Worm (Caenorhabditis elegans) whole organism, mixed stage, embryonic: ENCODE results near the gene lron-10.

Experiments used
- M03D4.4 ChIP-seq: sonication (generic microtip); optimal IDR thresholded peaks from 2 replicates; lab custom pipeline; 2017; ENCODE audit warnings: mild to moderate bottlenecking, missing genetic modification characterization, missing compliant biosample characterization
- bed-3 ChIP-seq: fragments of 200-800 bp; sonication (Bioruptor generic); optimal IDR thresholded peaks from 3 replicates; lab custom pipeline; 2018; ENCODE audit warnings: mild to moderate bottlenecking, missing genetic modification characterization, moderate library complexity, missing compliant biosample characterization
- ceh-39 ChIP-seq: fragments of 150-350 bp; optimal IDR thresholded peaks from 2 replicates; lab custom pipeline; 2014; ENCODE audit warnings: missing biosample characterization, missing genetic modification characterization
- ceh-43 ChIP-seq: fragments of 200-800 bp; sonication (Bioruptor generic); optimal IDR thresholded peaks from 2 replicates; lab custom pipeline; 2018; ENCODE audit warnings: mild to moderate bottlenecking, missing genetic modification characterization, moderate library complexity, missing compliant biosample characterization
- ceh-83 ChIP-seq: fragments of 200-800 bp; sonication (Bioruptor generic); optimal IDR thresholded peaks from 2 replicates; lab custom pipeline; 2018; ENCODE audit warnings: mild to moderate bottlenecking, missing genetic modification characterization, missing compliant biosample characterization
- ces-1 ChIP-seq: fragments of 150-350 bp; optimal IDR thresholded peaks from 2 replicates; lab custom pipeline; 2014; ENCODE audit warnings: missing biosample characterization, missing genetic modification reagents, missing genetic modification characterization
- cnd-1 ChIP-seq: fragments of 200-800 bp; sonication (Bioruptor generic); optimal IDR thresholded peaks from 2 replicates; lab custom pipeline; 2018; ENCODE audit warnings: mild to moderate bottlenecking, missing genetic modification characterization, missing compliant biosample characterization
- drap-1 ChIP-seq: fragments of 200-800 bp; sonication (Bioruptor generic); optimal IDR thresholded peaks from 3 replicates; lab custom pipeline; 2018; ENCODE audit warnings: mild to moderate bottlenecking, missing genetic modification characterization, missing compliant biosample characterization
- elt-1 ChIP-seq: sonication (generic microtip); optimal IDR thresholded peaks from 2 replicates; lab custom pipeline; 2017; ENCODE audit warnings: missing genetic modification characterization, mild to moderate bottlenecking, missing compliant biosample characterization, antibody characterized with exemption, moderate library complexity, borderline replicate concordance; ENCODE audit not compliant: insufficient read depth
- elt-3 ChIP-seq: fragments of 150-350 bp; optimal IDR thresholded peaks from 2 replicates; lab custom pipeline; 2014; ENCODE audit warnings: missing biosample characterization, missing genetic modification characterization
- flh-1 ChIP-seq: fragments of 200-800 bp; sonication (Bioruptor generic); optimal IDR thresholded peaks from 2 replicates; lab custom pipeline; 2018; ENCODE audit warnings: mild to moderate bottlenecking, missing genetic modification characterization, moderate library complexity, missing compliant biosample characterization
- ham-2 ChIP-seq: fragments of 200-800 bp; sonication (Bioruptor generic); optimal IDR thresholded peaks from 2 replicates; lab custom pipeline; 2018; ENCODE audit warnings: mild to moderate bottlenecking, missing genetic modification characterization, missing compliant biosample characterization
- hlh-1 ChIP-seq: fragments of 150-350 bp; optimal IDR thresholded peaks from 2 replicates; lab custom pipeline; 2014; ENCODE audit warnings: missing biosample characterization, missing genetic modification reagents, missing genetic modification characterization
- lin-13 ChIP-seq: fragments of 150-350 bp; optimal IDR thresholded peaks from 2 replicates; lab custom pipeline; 2014; ENCODE audit warnings: missing biosample characterization, missing genetic modification characterization
- lin-32 ChIP-seq: fragments of 200-800 bp; sonication (Bioruptor generic); optimal IDR thresholded peaks from 2 replicates; lab custom pipeline; 2018; ENCODE audit warnings: mild to moderate bottlenecking, missing genetic modification characterization, missing compliant biosample characterization
- lsy-2 ChIP-seq: fragments of 150-350 bp; optimal IDR thresholded peaks from 2 replicates; lab custom pipeline; 2014; ENCODE audit warnings: missing biosample characterization, missing genetic modification characterization
- mab-5 ChIP-seq: fragments of 150-350 bp; optimal IDR thresholded peaks from 2 replicates; lab custom pipeline; 2014; ENCODE audit warnings: missing biosample characterization, missing genetic modification characterization
- mep-1 ChIP-seq: fragments of 150-350 bp; optimal IDR thresholded peaks from 2 replicates; lab custom pipeline; 2017; ENCODE audit warnings: missing biosample characterization, missing genetic modification reagents, missing genetic modification characterization, inconsistent platforms
- mls-2 ChIP-seq: sonication (generic microtip); optimal IDR thresholded peaks from 2 replicates; lab custom pipeline; 2016; ENCODE audit warnings: mild to moderate bottlenecking, missing genetic modification characterization, moderate library complexity, missing compliant biosample characterization
- nhr-2 ChIP-seq: fragments of 150-350 bp; optimal IDR thresholded peaks from 2 replicates; lab custom pipeline; 2014; ENCODE audit warnings: missing biosample characterization, missing genetic modification characterization
- nhr-28 ChIP-seq: fragments of 150-350 bp; optimal IDR thresholded peaks from 2 replicates; lab custom pipeline; 2014; ENCODE audit warnings: missing biosample characterization, missing genetic modification characterization
- nhr-76 ChIP-seq: sonication (generic microtip); optimal IDR thresholded peaks from 2 replicates; lab custom pipeline; 2017; ENCODE audit warnings: missing biosample characterization, missing genetic modification characterization
- pha-4 ChIP-seq: fragments of 150-350 bp; optimal IDR thresholded peaks from 2 replicates; lab custom pipeline; 2018; ENCODE audit warnings: missing biosample characterization, missing genetic modification reagents, missing genetic modification characterization
- sem-2 ChIP-seq: fragments of 200-800 bp; sonication (Bioruptor generic); optimal IDR thresholded peaks from 2 replicates; lab custom pipeline; 2018; ENCODE audit warnings: mild to moderate bottlenecking, missing genetic modification characterization, missing compliant biosample characterization
- snpc-4 ChIP-seq: fragments of 150-350 bp; optimal IDR thresholded peaks from 2 replicates; lab custom pipeline; 2014; ENCODE audit warnings: missing biosample characterization, missing genetic modification characterization
- sptf-1 ChIP-seq: sonication (generic microtip); optimal IDR thresholded peaks from 2 replicates; lab custom pipeline; 2017; ENCODE audit warnings: mild to moderate bottlenecking, missing genetic modification characterization, moderate library complexity, missing compliant biosample characterization
- tbx-8 ChIP-seq: fragments of 200-800 bp; sonication (Bioruptor generic); optimal IDR thresholded peaks from 2 replicates; lab custom pipeline; 2018; ENCODE audit warnings: mild to moderate bottlenecking, missing genetic modification characterization, moderate library complexity, missing compliant biosample characterization
- unc-120 ChIP-seq: sonication (generic microtip); optimal IDR thresholded peaks from 2 replicates; lab custom pipeline; 2017; ENCODE audit warnings: missing genetic modification characterization, missing compliant biosample characterization; ENCODE audit not compliant: poor library complexity, severe bottlenecking
- unc-39 ChIP-seq: fragments of 150-350 bp; optimal IDR thresholded peaks from 2 replicates; lab custom pipeline; 2014; ENCODE audit warnings: missing biosample characterization, missing genetic modification characterization
- unc-62 ChIP-seq: fragments of 150-350 bp; optimal IDR thresholded peaks from 2 replicates; lab custom pipeline; 2014; ENCODE audit warnings: missing biosample characterization, missing genetic modification reagents, missing genetic modification characterization
- ztf-11 ChIP-seq: fragments of 150-350 bp; optimal IDR thresholded peaks from 2 replicates; lab custom pipeline; 2014; ENCODE audit warnings: missing biosample characterization, missing genetic modification characterization

Gene lron-10

ce11 chrIII:10624564-10624963 is 3.4 kb upstream of the lron-10 start:
- TF ChIP-seq ceh-43 (GFP tag; lab: Kevin White, UChicago) (peak; percentile 60), flh-1 (GFP tag; lab: Kevin White, UChicago) (peak; percentile 33), ceh-83 (GFP tag; lab: Kevin White, UChicago) (peak; percentile 74), M03D4.4 (tag; lab: Kevin White, UChicago) (peak; percentile 86), tbx-8 (peak; percentile 49), sptf-1 (tag; lab: Kevin White, UChicago) (peak; percentile 90), cnd-1 (tag; lab: Kevin White, UChicago) (peak; percentile 82), lin-32 (GFP tag; lab: Kevin White, UChicago) (peak; percentile 72), mab-5 (tag; lab: Kevin White, UChicago) (no peak), elt-1 (tag; lab: Kevin White, UChicago) (no peak), mls-2 (tag; lab: Kevin White, UChicago) (peak; percentile 87), ham-2 (GFP tag; lab: Kevin White, UChicago) (peak; percentile 54), ztf-11 (peak; percentile 41), bed-3 (peak; percentile 50), sem-2 (GFP tag; lab: Kevin White, UChicago) (peak; percentile 80), drap-1 (GFP tag; lab: Kevin White, UChicago) (peak; percentile 81), nhr-28 (tag; lab: Kevin White, UChicago) (no peak), unc-120 (tag; lab: Kevin White, UChicago) (peak; percentile 53), unc-62 (GFP tag; lab: Kevin White, UChicago) (no peak), lin-13 (peak; percentile 35), hlh-1 (tag; lab: Kevin White, UChicago) (peak; percentile 38), pha-4 (tag; lab: Kevin White, UChicago) (peak; percentile 18), nhr-2 (tag; lab: Kevin White, UChicago) (no peak)

ce11 chrIII:10615166-10615565 is 6.0 kb downstream of the lron-10 start, which contains the start of gene mrpl-22:
Gene mrpl-22, plus strand, starts transcription at chrIII:10615466.
- TF ChIP-seq nhr-2 (tag; lab: Kevin White, UChicago), result no peak
- TF ChIP-seq snpc-4 (tag; lab: Kevin White, UChicago), result no peak
- no peak for TF ChIP-seq tbx-8
- TF ChIP-seq lsy-2, result no peak

- TF ChIP-seq nhr-76 (tag; lab: Kevin White, UChicago), result no peak
- TF ChIP-seq ztf-11, result no peak
- no peak for TF ChIP-seq mep-1
- no peak for TF ChIP-seq hlh-1 (tag; lab: Kevin White, UChicago)
- no peak for TF ChIP-seq ceh-83 (GFP tag; lab: Kevin White, UChicago)
- TF ChIP-seq unc-62 (GFP tag; lab: Kevin White, UChicago), result no peak
- no peak for TF ChIP-seq snpc-4 (tag; lab: Kevin White, UChicago)
- TF ChIP-seq ceh-43 (GFP tag; lab: Kevin White, UChicago), result no peak
- TF ChIP-seq nhr-2 (tag; lab: Kevin White, UChicago), result no peak
- TF ChIP-seq ces-1, result no peak
- no peak for TF ChIP-seq elt-3 (tag; lab: Kevin White, UChicago)
- no peak for TF ChIP-seq drap-1 (GFP tag; lab: Kevin White, UChicago)
- no peak for TF ChIP-seq sem-2 (GFP tag; lab: Kevin White, UChicago)
- no peak for TF ChIP-seq nhr-28 (tag; lab: Kevin White, UChicago)
- TF ChIP-seq ceh-39 (tag; lab: Kevin White, UChicago), result no peak
- TF ChIP-seq bed-3, result no peak
- no peak for TF ChIP-seq M03D4.4 (tag; lab: Kevin White, UChicago)
- TF ChIP-seq unc-120 (tag; lab: Kevin White, UChicago), result no peak
- TF ChIP-seq lsy-2, result no peak
- TF ChIP-seq, all 35 proteins: peak for 0
These were observed 8.8 kb downstream of the lron-10 start, which contains the start of gene Y39A1A.24 for ce11 chrIII:10612333-10612732. Gene Y39A1A.24, plus strand, starts transcription at chrIII:10612633.

ce11 chrIII:10608161-10608560 is 13.0 kb downstream of the lron-10 start:
- TF ChIP-seq tbx-8 (no peak), elt-1 (tag; lab: Kevin White, UChicago) (no peak), unc-39 (tag; lab: Kevin White, UChicago) (no peak), elt-3 (tag; lab: Kevin White, UChicago) (no peak)
